Worm (Caenorhabditis elegans): ENCODE results near the gene tba-4.

DNA sequence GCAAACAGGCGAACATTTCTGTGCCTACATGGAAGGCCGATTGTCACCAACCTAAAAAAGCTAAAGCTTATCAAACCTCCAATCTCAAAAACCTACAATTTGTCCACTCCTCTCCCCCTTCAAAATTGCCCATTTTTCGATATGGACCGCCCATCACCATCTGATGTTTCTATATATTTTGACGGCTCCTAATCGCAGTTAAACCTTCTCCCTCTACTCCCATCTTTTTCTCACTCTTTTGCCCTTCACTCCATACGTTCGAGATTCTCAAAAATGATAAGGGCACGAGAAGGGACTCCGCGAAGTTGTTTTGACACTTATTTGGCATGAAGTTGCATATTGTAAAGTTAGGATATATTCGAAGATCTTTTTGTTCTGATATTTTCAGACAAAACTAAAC lies 40.6 kb downstream of the tba-4 start:
- no peak for TF ChIP-seq ceh-24 (tag; optimal IDR thresholded peaks at IDR 0.05)
- TF ChIP-seq lin-11 (tag; optimal IDR thresholded peaks at IDR 0.05), result no peak
- TF ChIP-seq ztf-16 (tag; optimal IDR thresholded peaks at IDR 0.05), result no peak
